Fruit fly (Drosophila melanogaster) whole organism, larva: Measurements from ENCODE around the gene CG15286.

Experiments
- noc ChIP-seq: fragments of 200-800 bp; sonication (Bioruptor generic); optimal IDR thresholded peaks from 3 replicates; lab custom pipeline; 2019; ENCODE audit warnings: missing biosample characterization, mild to moderate bottlenecking, missing genetic modification characterization, moderate library complexity

The CG15286 gene

DNA sequence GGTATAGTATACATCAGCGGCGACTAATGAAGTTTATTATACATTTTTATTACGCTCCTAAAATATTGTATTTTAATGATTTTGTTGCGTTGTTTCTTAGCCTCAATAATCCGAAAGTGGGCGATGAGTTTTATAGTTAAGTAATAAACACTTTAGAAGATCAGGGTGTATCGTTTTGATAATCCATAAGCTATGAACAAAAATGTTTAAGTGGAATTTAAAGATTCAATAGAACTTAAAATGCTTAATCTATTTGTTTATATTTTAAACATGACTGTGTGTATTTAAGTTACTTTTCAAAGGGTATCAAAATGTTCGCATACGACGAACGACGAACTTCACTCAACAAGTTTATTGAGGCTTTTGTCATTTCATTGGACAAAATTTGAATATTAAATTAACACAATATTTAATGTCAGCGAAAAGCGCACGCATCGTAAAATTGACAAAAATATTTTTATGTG, 34.2 kb downstream of the CG15286 start:
- TF ChIP-seq noc (tag; lab: Kevin White, UChicago): peak; percentile 91

- TF ChIP-seq noc (tag; lab: Kevin White, UChicago): peak; percentile 1
Measured at dm6 chr2L:14373250-14373649, 35.2 kb downstream of the CG15286 start.

dm6 chr2L:14374024-14374423, 36.0 kb downstream of the CG15286 start:
- TF ChIP-seq noc (tag; lab: Kevin White, UChicago): no peak

- TF ChIP-seq noc (tag; lab: Kevin White, UChicago): peak; percentile 62
Measured at dm6 chr2L:14376484-14377254, 38.6 kb downstream of the CG15286 start.

DNA sequence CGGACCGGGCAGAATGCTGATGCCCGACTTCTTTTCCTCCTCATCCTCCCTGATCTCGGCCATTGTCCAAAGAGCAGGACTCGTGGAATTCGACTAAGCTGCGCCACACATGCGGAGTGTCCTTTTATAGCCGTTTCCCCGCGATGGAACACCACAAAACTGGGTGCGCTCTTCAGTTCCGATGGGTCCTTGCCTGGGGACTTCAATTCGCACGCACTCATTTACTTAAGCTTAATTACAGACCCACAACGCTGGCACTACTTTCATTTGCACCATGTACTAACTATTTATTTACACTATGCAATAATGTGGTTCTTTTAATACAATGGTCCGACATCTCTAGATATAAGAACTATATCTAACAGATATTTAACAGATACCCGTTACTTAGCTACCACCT, 43.0 kb downstream of the CG15286 start, which contains the start of gene ppk:
Gene ppk (minus strand): TSS at position 101 of the 400 bp plus-strand sequence.
- no peak for TF ChIP-seq noc (tag; lab: Kevin White, UChicago)

dm6 chr2L:14381881-14382280, 43.8 kb downstream of the CG15286 start:
- TF ChIP-seq noc (tag; lab: Kevin White, UChicago): no peak

dm6 chr2L:14386522-14386921, 48.5 kb downstream of the CG15286 start:
- TF ChIP-seq noc (tag; lab: Kevin White, UChicago): no peak

- no peak for TF ChIP-seq noc (tag; lab: Kevin White, UChicago)
Measured at dm6 chr2L:14388448-14388847, 50.4 kb downstream of the CG15286 start.
